Worm (Caenorhabditis elegans): Measurements from ENCODE around the gene chk-1.

Gene chk-1

ce11 chrV:3760839-3761238 lies 1.6 kb upstream of the chk-1 start, which contains the start of gene oac-55:
Gene oac-55, plus strand, starts transcription at chrV:3761139.
- TF ChIP-seq hmg-1.2 (GFP tag; IDR thresholded peaks at IDR 0.05) (no peak), lin-40 (tag; optimal IDR thresholded peaks at IDR 0.05) (no peak), ekl-4 (GFP tag; IDR thresholded peaks at IDR 0.05) (no peak), zfh-2 (GFP tag; conservative IDR thresholded peaks at IDR 0.05) (no peak), T26A5.8 (tag; optimal IDR thresholded peaks at IDR 0.05) (no peak), hlh-12 (tag; optimal IDR thresholded peaks at IDR 0.05) (no peak), Y53F4B.3 (GFP tag; IDR thresholded peaks at IDR 0.05) (no peak), sea-2 (GFP tag; IDR thresholded peaks at IDR 0.05) (no peak), nfya-1 (tag; optimal IDR thresholded peaks at IDR 0.05; ENCODE audit: borderline replicate concordance, insufficient read depth) (no peak), egl-18 (GFP tag; IDR thresholded peaks at IDR 0.05) (no peak), madf-6 (GFP tag; IDR thresholded peaks at IDR 0.05) (no peak), F37B4.10 (GFP tag; IDR thresholded peaks at IDR 0.05) (no peak), K11D2.4 (GFP tag; IDR thresholded peaks at IDR 0.05) (no peak)

DNA sequence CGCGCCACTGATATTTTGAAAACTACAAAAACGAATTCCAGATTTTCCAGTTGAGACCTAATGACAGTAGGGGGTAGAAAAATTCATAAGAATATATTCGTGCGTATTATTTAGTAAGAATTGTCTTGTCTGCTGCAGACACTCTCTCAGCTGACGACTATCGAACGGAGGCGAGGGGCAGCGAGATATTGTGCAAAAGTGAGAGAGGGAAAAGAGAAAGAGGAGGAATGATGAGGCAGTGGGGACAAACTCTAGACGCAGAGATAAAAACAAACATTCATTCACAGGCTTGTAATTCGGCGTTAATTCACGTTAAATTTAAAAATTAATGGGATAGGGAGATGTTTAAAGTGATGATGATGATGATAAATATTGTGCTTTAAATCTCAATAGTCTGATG lies 2.4 kb downstream of the chk-1 start, which contains the start of gene gid-7:
gid-7 (minus strand) TSS at position 188 of the 400 bp plus-strand sequence.
- TF ChIP-seq snpc-4 (GFP tag; optimal IDR thresholded peaks at IDR 0.05) (no peak), snpc-4 (tag; optimal IDR thresholded peaks at IDR 0.05) (peak in 3 of 4 experiments; percentile 25 to 46 (median 41)), zim-3 (tag; optimal IDR thresholded peaks at IDR 0.05) (no peak), attf-3 (GFP tag; conservative IDR thresholded peaks at IDR 0.05) (peak; percentile 38), Y95B8A.8 (GFP tag; IDR thresholded peaks at IDR 0.05) (no peak), lin-26 (GFP tag; IDR thresholded peaks at IDR 0.05) (0 out of 2 replicates have a peak, but pooled peaks have one; percentile 24), snpc-1.3 (tag; optimal IDR thresholded peaks at IDR 0.05; ENCODE audit: insufficient read depth) (peak; percentile 3), ekl-4 (GFP tag; IDR thresholded peaks at IDR 0.05) (0 out of 2 replicates have a peak, but pooled peaks have one; percentile 28), egl-18 (GFP tag; IDR thresholded peaks at IDR 0.05) (no peak), mxl-1 (tag; optimal IDR thresholded peaks at IDR 0.05) (no peak), cebp-1 (GFP tag; IDR thresholded peaks at IDR 0.05) (no peak), cebp-1 (tag; optimal IDR thresholded peaks at IDR 0.05) (peak; percentile 44), ceh-91 (GFP tag; IDR thresholded peaks at IDR 0.05) (no peak), aptf-3 (GFP tag; IDR thresholded peaks at IDR 0.05) (no peak), ceh-100 (GFP tag; IDR thresholded peaks at IDR 0.05) (no peak), mcd-1 (GFP tag; IDR thresholded peaks at IDR 0.05) (no peak), K12H6.12 (tag; optimal IDR thresholded peaks at IDR 0.05) (no peak), fkh-3 (tag; optimal IDR thresholded peaks at IDR 0.05) (no peak), F57A8.1 (GFP tag; optimal IDR thresholded peaks at IDR 0.05) (no peak), lin-35 (GFP tag; optimal IDR thresholded peaks at IDR 0.05) (peak in 1 of 3 experiments; percentile 9), mes-4 (tag; optimal IDR thresholded peaks at IDR 0.05) (no peak), dox-1 (GFP tag; IDR thresholded peaks at IDR 0.05) (0 out of 2 replicates have a peak, but pooled peaks have one; percentile 14), lsl-1 (GFP tag; optimal IDR thresholded peaks at IDR 0.05) (no peak), tbx-9 (tag; optimal IDR thresholded peaks at IDR 0.05; ENCODE audit: borderline replicate concordance) (no peak), sptf-2 (GFP tag; optimal IDR thresholded peaks at IDR 0.05) (no peak), Y53F4B.3 (GFP tag; IDR thresholded peaks at IDR 0.05) (no peak), sdz-38 (tag; optimal IDR thresholded peaks at IDR 0.05) (no peak), Y56A3A.18 (GFP tag; IDR thresholded peaks at IDR 0.05) (0 out of 2 replicates have a peak, but pooled peaks have one; percentile 54), B0336.3 (GFP tag; IDR thresholded peaks at IDR 0.05) (peak; percentile 30; the same call in 1 of the 2 replicates), ama-1 (optimal IDR thresholded peaks at IDR 0.05) (no peak), ama-1 (GFP tag; optimal IDR thresholded peaks at IDR 0.05) (peak in 1 of 2 experiments; percentile 48), nhr-27 (tag; optimal IDR thresholded peaks at IDR 0.05) (no peak), C06A6.2 (GFP tag; conservative IDR thresholded peaks at IDR 0.05) (no peak), hmg-1.2 (GFP tag; IDR thresholded peaks at IDR 0.05) (peak; percentile 97), madf-8 (GFP tag; conservative IDR thresholded peaks at IDR 0.05) (no peak), tlf-1 (GFP tag; optimal IDR thresholded peaks at IDR 0.05) (peak; percentile 4), nfyb-1 (GFP tag; IDR thresholded peaks at IDR 0.05) (0 out of 2 replicates have a peak, but pooled peaks have one; percentile 36), nfya-1 (tag; optimal IDR thresholded peaks at IDR 0.05; ENCODE audit: borderline replicate concordance, insufficient read depth) (no peak), F49E8.2 (tag; optimal IDR thresholded peaks at IDR 0.05; ENCODE audit: insufficient read depth) (peak; percentile 61), madf-6 (GFP tag; IDR thresholded peaks at IDR 0.05) (peak; percentile 37; the same call in 1 of the 2 replicates)

Measured in whole organism, young adult.